Worm (Caenorhabditis elegans) whole organism, L3 larva: ENCODE measurements around the gene clpf-1.

Experiments used
- R02D3.7 ChIP-seq: fragments of 150-350 bp; optimal IDR thresholded peaks from 2 replicates; lab custom pipeline; 2014; ENCODE audit warnings: missing biosample characterization, missing genetic modification characterization
- ZK546.5 ChIP-seq: sonication (generic microtip); optimal IDR thresholded peaks from 2 replicates; lab custom pipeline; 2017; ENCODE audit warnings: missing biosample characterization, missing genetic modification characterization
- aly-2 ChIP-seq: fragments of 150-350 bp; optimal IDR thresholded peaks from 2 replicates; lab custom pipeline; 2014; ENCODE audit warnings: missing biosample characterization, missing genetic modification characterization
- ama-1 ChIP-seq: fragments of 150-350 bp; optimal IDR thresholded peaks from 2 replicates; lab custom pipeline; 2018
- ceh-16 ChIP-seq: sonication (generic microtip); optimal IDR thresholded peaks from 2 replicates; lab custom pipeline; 2017; ENCODE audit warnings: missing biosample characterization, missing genetic modification characterization
- ceh-9 ChIP-seq: sonication (generic microtip); optimal IDR thresholded peaks from 2 replicates; lab custom pipeline; 2018; ENCODE audit warnings: missing biosample characterization, missing genetic modification characterization
- daf-12 ChIP-seq: fragments of 150-350 bp; optimal IDR thresholded peaks from 2 replicates; lab custom pipeline; 2014; ENCODE audit warnings: missing biosample characterization, missing genetic modification reagents, missing genetic modification characterization
- egl-27 ChIP-seq: sonication (generic microtip); optimal IDR thresholded peaks from 4 replicates; lab custom pipeline; 2017; ENCODE audit warnings: missing biosample characterization, missing genetic modification reagents, missing genetic modification characterization
- egl-5 ChIP-seq: fragments of 150-350 bp; optimal IDR thresholded peaks from 2 replicates; lab custom pipeline; 2017; ENCODE audit warnings: missing biosample characterization, missing genetic modification reagents, missing genetic modification characterization, inconsistent platforms
- elt-1 ChIP-seq: fragments of 150-350 bp; optimal IDR thresholded peaks from 2 replicates; lab custom pipeline; 2014; ENCODE audit warnings: missing biosample characterization, missing genetic modification characterization
- elt-2 ChIP-seq: sonication (generic microtip); optimal IDR thresholded peaks from 2 replicates; lab custom pipeline; 2016; ENCODE audit warnings: missing genetic modification reagents, mild to moderate bottlenecking, missing genetic modification characterization, missing compliant biosample characterization
- fkh-10 ChIP-seq: sonication (generic microtip); optimal IDR thresholded peaks from 2 replicates; lab custom pipeline; 2017; ENCODE audit warnings: missing biosample characterization, missing genetic modification reagents, missing genetic modification characterization
- fkh-2 ChIP-seq: fragments of 150-350 bp; optimal IDR thresholded peaks from 2 replicates; lab custom pipeline; 2014; ENCODE audit warnings: missing biosample characterization, missing genetic modification reagents, missing genetic modification characterization
- fos-1 ChIP-seq: fragments of 150-350 bp; optimal IDR thresholded peaks from 2 replicates; lab custom pipeline; 2014; ENCODE audit warnings: missing biosample characterization, missing genetic modification characterization
- hmg-11 ChIP-seq: sonication (generic microtip); optimal IDR thresholded peaks from 2 replicates; lab custom pipeline; 2016; ENCODE audit warnings: missing genetic modification characterization, missing compliant biosample characterization
- jun-1 ChIP-seq: fragments of 150-350 bp; optimal IDR thresholded peaks from 2 replicates; lab custom pipeline; 2014; ENCODE audit warnings: missing biosample characterization, missing genetic modification reagents, missing genetic modification characterization
- lin-15B ChIP-seq: fragments of 150-350 bp; optimal IDR thresholded peaks from 2 replicates; lab custom pipeline; 2014; ENCODE audit warnings: missing biosample characterization, missing genetic modification characterization
- lin-39 ChIP-seq: fragments of 150-350 bp; optimal IDR thresholded peaks from 2 replicates; lab custom pipeline; 2018; ENCODE audit warnings: missing biosample characterization, missing genetic modification reagents, missing genetic modification characterization
- lsy-12 ChIP-seq: sonication (generic microtip); optimal IDR thresholded peaks from 2 replicates; lab custom pipeline; 2016; ENCODE audit warnings: mild to moderate bottlenecking, missing genetic modification characterization, missing compliant biosample characterization
- mdl-1 ChIP-seq: fragments of 150-350 bp; optimal IDR thresholded peaks from 2 replicates; lab custom pipeline; 2014; ENCODE audit warnings: missing biosample characterization, missing genetic modification characterization
- nfya-1 ChIP-seq: sonication (generic microtip); optimal IDR thresholded peaks from 2 replicates; lab custom pipeline; 2017; ENCODE audit warnings: missing genetic modification characterization, mild to moderate bottlenecking, missing compliant biosample characterization, antibody characterized with exemption, moderate library complexity; ENCODE audit not compliant: insufficient read depth
- nhr-11 ChIP-seq: fragments of 150-350 bp; optimal IDR thresholded peaks from 2 replicates; lab custom pipeline; 2014; ENCODE audit warnings: missing biosample characterization, missing genetic modification characterization
- nhr-237 ChIP-seq: fragments of 150-350 bp; optimal IDR thresholded peaks from 2 replicates; lab custom pipeline; 2014; ENCODE audit warnings: missing biosample characterization, missing genetic modification characterization
- nhr-25 ChIP-seq: sonication (generic microtip); optimal IDR thresholded peaks from 2 replicates; lab custom pipeline; 2017; ENCODE audit warnings: missing biosample characterization, missing genetic modification characterization
- nhr-28 ChIP-seq: fragments of 150-350 bp; optimal IDR thresholded peaks from 2 replicates; lab custom pipeline; 2014; ENCODE audit warnings: missing biosample characterization, missing genetic modification characterization
- nhr-43 ChIP-seq: sonication (generic microtip); optimal IDR thresholded peaks from 2 replicates; lab custom pipeline; 2016; ENCODE audit warnings: mild to moderate bottlenecking, missing genetic modification characterization, missing compliant biosample characterization; ENCODE audit not compliant: poor library complexity, severe bottlenecking
- nhr-67 ChIP-seq: fragments of 150-350 bp; optimal IDR thresholded peaks from 2 replicates; lab custom pipeline; 2014; ENCODE audit warnings: missing biosample characterization, missing genetic modification characterization
- nhr-76 ChIP-seq: fragments of 150-350 bp; sonication (generic microtip); optimal IDR thresholded peaks from 5 replicates; lab custom pipeline; 2014; ENCODE audit warnings: missing biosample characterization, missing genetic modification characterization
- nhr-77 ChIP-seq: fragments of 150-350 bp; optimal IDR thresholded peaks from 2 replicates; lab custom pipeline; 2014; ENCODE audit warnings: missing biosample characterization, missing genetic modification characterization
- pqm-1 ChIP-seq: fragments of 150-350 bp; optimal IDR thresholded peaks from 2 replicates; lab custom pipeline; 2017; ENCODE audit warnings: missing biosample characterization, missing genetic modification characterization, inconsistent platforms
- skn-1 ChIP-seq: fragments of 150-350 bp; optimal IDR thresholded peaks from 2 replicates; lab custom pipeline; 2014; ENCODE audit warnings: missing biosample characterization, missing genetic modification characterization
- tbx-2 ChIP-seq: sonication (generic microtip); optimal IDR thresholded peaks from 2 replicates; lab custom pipeline; 2016; ENCODE audit warnings: mild to moderate bottlenecking, missing genetic modification characterization, missing compliant biosample characterization
- unc-39 ChIP-seq: sonication (generic microtip); optimal IDR thresholded peaks from 4 replicates; lab custom pipeline; 2017; ENCODE audit warnings: missing biosample characterization, missing genetic modification characterization
- unc-62 ChIP-seq: fragments of 150-350 bp; sonication (generic microtip); optimal IDR thresholded peaks from 4 replicates; lab custom pipeline; 2014; ENCODE audit warnings: missing biosample characterization, missing genetic modification reagents, missing genetic modification characterization
- ztf-11 ChIP-seq: fragments of 150-350 bp; optimal IDR thresholded peaks from 2 replicates; lab custom pipeline; 2014; ENCODE audit warnings: missing biosample characterization, missing genetic modification characterization
- ztf-4 ChIP-seq: fragments of 150-350 bp; optimal IDR thresholded peaks from 2 replicates; lab custom pipeline; 2014; ENCODE audit warnings: missing biosample characterization, missing genetic modification characterization

clpf-1 gene

DNA sequence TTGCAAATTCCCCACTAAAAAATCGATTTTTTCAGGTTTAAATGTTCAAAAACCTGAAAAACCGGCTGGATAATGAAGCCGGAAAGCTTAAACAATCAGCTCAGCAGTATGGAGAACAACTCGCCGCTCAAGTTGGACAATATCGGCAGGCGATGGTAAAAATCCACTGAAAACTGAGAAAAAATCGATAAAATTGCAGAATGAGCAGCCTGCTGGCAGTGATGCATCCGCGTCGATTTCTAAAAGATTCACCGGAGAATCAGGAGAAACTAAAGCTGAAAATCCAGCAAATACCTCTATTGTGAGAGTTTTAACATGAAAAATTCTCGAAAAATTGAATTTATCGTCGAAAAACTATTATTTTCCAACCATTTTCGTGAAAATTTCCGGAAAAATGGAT, 8.0 kb downstream of the clpf-1 start, which contains the start of gene golg-4:
Gene golg-4, plus strand, starts transcription at position 34 of the 400 bp plus-strand sequence.
- TF ChIP-seq fkh-10 (GFP tag; lab: Kevin White, UChicago) (no peak), ama-1 (lab: Kevin White, UChicago) (peak; percentile 54)

DNA sequence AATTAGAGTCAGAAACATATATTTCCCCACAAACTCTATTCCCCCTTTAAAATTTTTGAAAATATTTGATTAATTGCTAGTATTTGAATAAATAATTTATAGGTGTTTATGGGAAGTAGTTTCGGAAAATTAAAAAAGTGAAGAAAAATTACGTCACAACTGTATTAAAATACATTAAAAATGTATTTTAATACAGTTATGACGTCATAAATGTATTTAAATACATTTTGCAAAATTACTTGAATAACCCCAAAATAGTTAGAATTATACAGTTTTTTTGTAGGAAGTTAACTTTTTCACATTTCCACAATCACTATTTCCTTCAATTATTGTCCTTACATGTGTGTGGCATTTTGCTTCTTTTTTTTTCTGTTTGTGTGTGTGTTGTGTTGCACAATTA, 15.9 kb downstream of the clpf-1 start:
- TF ChIP-seq nhr-77 (tag; lab: Kevin White, UChicago) = no peak
- no peak for TF ChIP-seq unc-62
- no peak for TF ChIP-seq nhr-237 (tag; lab: Kevin White, UChicago)
- no peak for TF ChIP-seq elt-1 (tag; lab: Kevin White, UChicago)
- no peak for TF ChIP-seq mdl-1
- TF ChIP-seq fkh-10 (GFP tag; lab: Kevin White, UChicago) = no peak
- TF ChIP-seq nhr-11 = no peak
- no peak for TF ChIP-seq ceh-16 (tag; lab: Kevin White, UChicago)
- TF ChIP-seq pqm-1 = no peak
- TF ChIP-seq elt-2 (tag; lab: Kevin White, UChicago) = no peak
- no peak for TF ChIP-seq tbx-2 (tag; lab: Kevin White, UChicago)
- no peak for TF ChIP-seq egl-27 (tag; lab: Kevin White, UChicago)
- no peak for TF ChIP-seq nhr-76 (tag; lab: Kevin White, UChicago)
- TF ChIP-seq skn-1 (tag; lab: Kevin White, UChicago) = no peak
- TF ChIP-seq nhr-43 (tag; lab: Kevin White, UChicago) = no peak
- TF ChIP-seq ztf-11 = no peak
- TF ChIP-seq hmg-11 (tag; lab: Kevin White, UChicago) = no peak
- TF ChIP-seq unc-39 (tag; lab: Kevin White, UChicago) = no peak
- TF ChIP-seq, all 47 proteins: peak for 0

DNA sequence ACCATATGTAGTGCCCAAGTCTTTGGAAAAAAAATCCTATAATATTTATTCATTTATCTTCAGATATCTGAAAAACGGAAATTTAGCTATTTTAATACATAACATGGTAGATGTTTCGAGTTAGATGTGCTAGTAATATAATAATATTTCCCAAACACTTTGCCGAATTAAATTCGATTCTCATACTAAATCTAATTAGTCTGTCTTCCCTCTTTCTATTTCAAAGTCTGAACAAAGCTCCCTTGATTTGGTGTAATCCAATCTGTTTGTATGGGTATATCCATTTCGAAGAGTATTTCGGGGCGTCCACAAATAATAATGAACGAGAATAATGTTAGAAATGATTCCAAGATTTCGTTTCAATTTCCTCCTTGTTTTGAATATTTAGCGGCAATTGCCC, 16.9 kb downstream of the clpf-1 start:
- TF ChIP-seq nhr-25 (tag; lab: Kevin White, UChicago) (no peak), pqm-1 (no peak), jun-1 (no peak), ztf-4 (tag; lab: Kevin White, UChicago) (no peak), ZK546.5 (tag; lab: Kevin White, UChicago) (no peak), fkh-2 (tag; lab: Kevin White, UChicago) (no peak), daf-12 (tag; lab: Kevin White, UChicago) (no peak), lsy-12 (tag; lab: Kevin White, UChicago) (no peak), fos-1 (tag; lab: Kevin White, UChicago) (no peak), lin-39 (tag; lab: Kevin White, UChicago) (no peak), nhr-28 (tag; lab: Kevin White, UChicago) (no peak), R02D3.7 (no peak), ceh-9 (tag; lab: Kevin White, UChicago) (no peak), mdl-1 (no peak), nhr-11 (no peak), aly-2 (no peak), lin-15B (no peak), ama-1 (lab: Kevin White, UChicago) (no peak)

DNA sequence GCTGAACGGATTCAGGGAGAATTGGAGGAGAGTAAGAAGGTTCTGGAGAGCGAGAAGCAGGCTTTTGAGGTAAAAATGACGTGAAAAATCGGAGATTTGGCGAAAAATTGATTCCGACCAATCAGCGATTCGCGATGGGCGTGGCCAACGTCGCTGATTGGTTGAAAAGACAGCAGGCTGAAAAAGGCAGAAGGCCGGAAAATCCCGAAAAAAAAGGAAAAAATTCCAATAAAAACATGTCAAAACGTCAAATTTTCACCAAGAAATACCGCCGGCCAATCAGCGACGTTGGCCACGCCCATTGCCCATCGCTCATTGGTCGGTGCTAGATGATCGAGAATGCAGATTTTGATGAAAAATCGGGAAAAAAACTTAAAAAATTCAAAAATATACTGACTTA, 19.9 kb downstream of the clpf-1 start:
- TF ChIP-seq nhr-67 (tag; lab: Kevin White, UChicago) = no peak
- TF ChIP-seq egl-5 (tag; lab: Kevin White, UChicago) = no peak
- TF ChIP-seq daf-12 (tag; lab: Kevin White, UChicago) = no peak
- peak; percentile 87 for TF ChIP-seq nfya-1 (tag; lab: Kevin White, UChicago)
- TF ChIP-seq nhr-43 (tag; lab: Kevin White, UChicago) = no peak

DNA sequence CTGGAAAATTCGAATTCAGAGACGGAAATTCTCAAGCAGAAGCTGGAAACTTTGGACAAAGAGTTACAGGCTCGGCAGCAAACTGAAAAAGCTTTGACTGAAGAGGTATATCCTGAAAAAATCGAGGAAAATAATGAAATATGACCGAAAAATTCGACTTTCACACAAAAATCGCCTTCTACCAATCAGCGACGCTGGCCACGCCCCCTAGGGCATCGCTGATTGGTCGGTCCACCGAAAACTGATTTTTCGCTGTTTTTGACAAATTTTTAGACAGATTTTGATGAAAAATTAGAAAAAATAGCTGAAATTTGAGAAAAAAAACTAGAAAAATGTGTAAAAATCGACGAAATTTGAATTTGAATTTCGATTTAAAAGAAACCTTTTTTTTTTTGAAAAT, 21.4 kb downstream of the clpf-1 start:
- no peak for TF ChIP-seq daf-12 (tag; lab: Kevin White, UChicago)
- TF ChIP-seq skn-1 (tag; lab: Kevin White, UChicago) = no peak
- peak; percentile 97 for TF ChIP-seq nfya-1 (tag; lab: Kevin White, UChicago)
- no peak for TF ChIP-seq nhr-43 (tag; lab: Kevin White, UChicago)
